Worm (Caenorhabditis elegans) whole organism, L1 larva: ENCODE measurements around the gene set-3.

Experiments used
- C04F5.9 ChIP-seq: sonication (generic microtip); optimal IDR thresholded peaks from 2 replicates; lab custom pipeline; 2016; ENCODE audit warnings: missing genetic modification characterization, missing compliant biosample characterization
- C34B4.2 ChIP-seq: sonication (generic microtip); optimal IDR thresholded peaks from 2 replicates; lab custom pipeline; 2017; ENCODE audit warnings: mild to moderate bottlenecking, missing genetic modification characterization, missing compliant biosample characterization
- F16B12.6 ChIP-seq: fragments of 150-350 bp; optimal IDR thresholded peaks from 2 replicates; lab custom pipeline; 2014; ENCODE audit warnings: missing biosample characterization, missing genetic modification characterization
- Y116A8C.19 ChIP-seq: sonication (generic microtip); optimal IDR thresholded peaks from 2 replicates; lab custom pipeline; 2016; ENCODE audit warnings: missing compliant biosample characterization, missing genetic modification characterization, borderline replicate concordance
- aha-1 ChIP-seq: fragments of 150-350 bp; optimal IDR thresholded peaks from 2 replicates; lab custom pipeline; 2014; ENCODE audit warnings: missing biosample characterization, missing genetic modification characterization
- alr-1 ChIP-seq: fragments of 200-800 bp; sonication (Bioruptor generic); optimal IDR thresholded peaks from 2 replicates; lab custom pipeline; 2018; ENCODE audit warnings: borderline replicate concordance, mild to moderate bottlenecking, missing genetic modification characterization, missing compliant biosample characterization
- ama-1 ChIP-seq: fragments of 150-350 bp; optimal IDR thresholded peaks from 2 replicates; lab custom pipeline; 2014
- blmp-1 ChIP-seq: fragments of 150-350 bp; optimal IDR thresholded peaks from 2 replicates; lab custom pipeline; 2014; ENCODE audit warnings: missing biosample characterization, missing genetic modification characterization
- ceh-8 ChIP-seq: fragments of 200-800 bp; sonication (Bioruptor generic); optimal IDR thresholded peaks from 2 replicates; lab custom pipeline; 2018; ENCODE audit warnings: mild to moderate bottlenecking, missing genetic modification characterization, moderate library complexity, missing compliant biosample characterization
- ceh-88 ChIP-seq: fragments of 200-800 bp; sonication (Bioruptor generic); IDR thresholded peaks from 2 replicates; pipeline ENCODE4 v1.3.6; 2022; ENCODE audit warnings: missing genetic modification characterization, missing compliant biosample characterization
- ceh-90 ChIP-seq: sonication (generic microtip); optimal IDR thresholded peaks from 2 replicates; lab custom pipeline; 2016; ENCODE audit warnings: missing genetic modification characterization, missing compliant biosample characterization
- dpl-1 ChIP-seq, 3 experiments: fragments of 150-350 bp in 2 of 3; sonication (generic microtip) in 1 of 3; optimal IDR thresholded peaks; 2 replicates each; lab custom pipeline; 2014 to 2017; ENCODE audit warnings: missing biosample characterization in 3 of 3, missing genetic modification characterization in 3 of 3, missing genetic modification reagents in 3 of 3
- dsc-1 ChIP-seq: sonication (generic microtip); optimal IDR thresholded peaks from 2 replicates; lab custom pipeline; 2016; ENCODE audit warnings: mild to moderate bottlenecking, missing genetic modification characterization, missing compliant biosample characterization
- efl-1 ChIP-seq, 4 experiments: fragments of 150-350 bp; optimal IDR thresholded peaks in 3 of 4; peaks in 1 of 4; 1 replicate in 1 of 4; 2 replicates in 3 of 4; lab custom pipeline; 2014; ENCODE audit warnings: missing biosample characterization in 2 of 4, missing genetic modification characterization in 2 of 4, missing genetic modification reagents in 2 of 4
- egl-13 ChIP-seq: sonication (generic microtip); optimal IDR thresholded peaks from 2 replicates; lab custom pipeline; 2016; ENCODE audit warnings: missing genotype, missing genetic modification reagents, missing genetic modification characterization, missing compliant biosample characterization
- elt-3 ChIP-seq, 6 experiments: fragments of 150-350 bp in 1 of 6; sonication (generic microtip); optimal IDR thresholded peaks; 2 replicates each; lab custom pipeline; 2017 to 2018; ENCODE audit warnings: missing biosample characterization in 6 of 6, missing genetic modification characterization in 6 of 6, inconsistent platforms in 1 of 6
- fkh-10 ChIP-seq: sonication (generic microtip); optimal IDR thresholded peaks from 2 replicates; lab custom pipeline; 2017; ENCODE audit warnings: missing biosample characterization, missing genetic modification reagents, missing genetic modification characterization
- fkh-4 ChIP-seq: sonication (generic microtip); optimal IDR thresholded peaks from 2 replicates; lab custom pipeline; 2016; ENCODE audit warnings: missing compliant biosample characterization, missing genetic modification characterization, borderline replicate concordance
- fkh-8 ChIP-seq: sonication (generic microtip); optimal IDR thresholded peaks from 2 replicates; lab custom pipeline; 2016; ENCODE audit warnings: mild to moderate bottlenecking, missing genetic modification characterization, missing compliant biosample characterization
- fos-1 ChIP-seq: fragments of 150-350 bp; optimal IDR thresholded peaks from 2 replicates; lab custom pipeline; 2014; ENCODE audit warnings: missing biosample characterization, missing genetic modification characterization
- grh-1 ChIP-seq: fragments of 200-800 bp; sonication (Bioruptor generic); IDR thresholded peaks from 2 replicates; pipeline ENCODE4 v1.3.6; 2022; ENCODE audit warnings: missing genetic modification reagents, missing genetic modification characterization, missing compliant biosample characterization
- hlh-17 ChIP-seq: fragments of 200-800 bp; sonication (Bioruptor generic); optimal IDR thresholded peaks from 2 replicates; lab custom pipeline; 2018; ENCODE audit warnings: missing genetic modification characterization, mild to moderate bottlenecking, missing compliant biosample characterization, moderate library complexity, borderline replicate concordance
- hlh-4 ChIP-seq: sonication (generic microtip); optimal IDR thresholded peaks from 2 replicates; lab custom pipeline; 2016; ENCODE audit warnings: mild to moderate bottlenecking, missing genetic modification characterization, missing compliant biosample characterization
- irx-1 ChIP-seq: sonication (generic microtip); optimal IDR thresholded peaks from 2 replicates; lab custom pipeline; 2016; ENCODE audit warnings: missing genetic modification characterization, missing compliant biosample characterization
- isw-1 ChIP-seq: fragments of 200-800 bp; sonication (Bioruptor generic); IDR thresholded peaks from 2 replicates; pipeline ENCODE4 v1.3.6; 2022; ENCODE audit warnings: missing genetic modification characterization, missing compliant biosample characterization
- jun-1 ChIP-seq: fragments of 150-350 bp; optimal IDR thresholded peaks from 2 replicates; lab custom pipeline; 2014; ENCODE audit warnings: missing biosample characterization, missing genetic modification reagents, missing genetic modification characterization
- lin-13 ChIP-seq: fragments of 150-350 bp; optimal IDR thresholded peaks from 2 replicates; lab custom pipeline; 2014; ENCODE audit warnings: missing biosample characterization, missing genetic modification reagents, missing genetic modification characterization
- lin-14 ChIP-seq: fragments of 200-800 bp; sonication (Bioruptor generic); optimal IDR thresholded peaks from 2 replicates; lab custom pipeline; 2018; ENCODE audit warnings: mild to moderate bottlenecking, missing genetic modification characterization, moderate library complexity, missing compliant biosample characterization
- lin-39 ChIP-seq: fragments of 150-350 bp; optimal IDR thresholded peaks from 2 replicates; lab custom pipeline; 2014; ENCODE audit warnings: missing biosample characterization, missing genetic modification reagents, missing genetic modification characterization
- mdl-1 ChIP-seq, 2 experiments: fragments of 150-350 bp; optimal IDR thresholded peaks; 2 replicates each; lab custom pipeline; 2014 to 2017; ENCODE audit warnings: missing biosample characterization in 2 of 2, missing genetic modification characterization in 2 of 2, inconsistent platforms in 1 of 2
- nhr-12 ChIP-seq: sonication (generic microtip); optimal IDR thresholded peaks from 2 replicates; lab custom pipeline; 2017; ENCODE audit warnings: missing biosample characterization, missing genetic modification characterization
- nhr-20 ChIP-seq: sonication (generic microtip); optimal IDR thresholded peaks from 2 replicates; lab custom pipeline; 2016; ENCODE audit warnings: mild to moderate bottlenecking, missing genetic modification characterization, missing compliant biosample characterization
- nhr-237 ChIP-seq: fragments of 150-350 bp; optimal IDR thresholded peaks from 2 replicates; lab custom pipeline; 2014; ENCODE audit warnings: missing biosample characterization, missing genetic modification characterization
- nhr-71 ChIP-seq: sonication (generic microtip); optimal IDR thresholded peaks from 2 replicates; lab custom pipeline; 2016; ENCODE audit warnings: mild to moderate bottlenecking, missing genetic modification characterization, moderate library complexity, missing compliant biosample characterization
- nhr-76 ChIP-seq: sonication (generic microtip); optimal IDR thresholded peaks from 2 replicates; lab custom pipeline; 2017; ENCODE audit warnings: missing biosample characterization, missing genetic modification characterization
- nhr-77 ChIP-seq: fragments of 150-350 bp; optimal IDR thresholded peaks from 2 replicates; lab custom pipeline; 2014; ENCODE audit warnings: missing biosample characterization, missing genetic modification characterization
- nhr-84 ChIP-seq: sonication (generic microtip); optimal IDR thresholded peaks from 2 replicates; lab custom pipeline; 2017; ENCODE audit warnings: missing biosample characterization, missing genetic modification characterization
- pag-3 ChIP-seq: sonication (generic microtip); optimal IDR thresholded peaks from 2 replicates; lab custom pipeline; 2017; ENCODE audit warnings: missing genetic modification characterization, mild to moderate bottlenecking, missing compliant biosample characterization, antibody characterized with exemption, borderline replicate concordance; ENCODE audit not compliant: insufficient read depth
- rnt-1 ChIP-seq: sonication (generic microtip); optimal IDR thresholded peaks from 2 replicates; lab custom pipeline; 2016; ENCODE audit warnings: mild to moderate bottlenecking, missing genetic modification characterization, moderate library complexity, missing compliant biosample characterization
- skn-1 ChIP-seq: fragments of 150-350 bp; optimal IDR thresholded peaks from 2 replicates; lab custom pipeline; 2014; ENCODE audit warnings: missing biosample characterization, missing genetic modification characterization
- snpc-4 ChIP-seq: fragments of 150-350 bp; optimal IDR thresholded peaks from 2 replicates; lab custom pipeline; 2014; ENCODE audit warnings: missing biosample characterization, missing genetic modification characterization
- tbx-2 ChIP-seq: sonication (generic microtip); optimal IDR thresholded peaks from 2 replicates; lab custom pipeline; 2016; ENCODE audit warnings: missing genetic modification characterization, missing compliant biosample characterization
- unc-130 ChIP-seq: fragments of 150-350 bp; optimal IDR thresholded peaks from 2 replicates; lab custom pipeline; 2017; ENCODE audit warnings: missing biosample characterization, missing genetic modification characterization, inconsistent platforms
- unc-62 ChIP-seq: fragments of 150-350 bp; optimal IDR thresholded peaks from 2 replicates; lab custom pipeline; 2014; ENCODE audit warnings: missing biosample characterization, missing genetic modification reagents, missing genetic modification characterization

The set-3 gene

DNA sequence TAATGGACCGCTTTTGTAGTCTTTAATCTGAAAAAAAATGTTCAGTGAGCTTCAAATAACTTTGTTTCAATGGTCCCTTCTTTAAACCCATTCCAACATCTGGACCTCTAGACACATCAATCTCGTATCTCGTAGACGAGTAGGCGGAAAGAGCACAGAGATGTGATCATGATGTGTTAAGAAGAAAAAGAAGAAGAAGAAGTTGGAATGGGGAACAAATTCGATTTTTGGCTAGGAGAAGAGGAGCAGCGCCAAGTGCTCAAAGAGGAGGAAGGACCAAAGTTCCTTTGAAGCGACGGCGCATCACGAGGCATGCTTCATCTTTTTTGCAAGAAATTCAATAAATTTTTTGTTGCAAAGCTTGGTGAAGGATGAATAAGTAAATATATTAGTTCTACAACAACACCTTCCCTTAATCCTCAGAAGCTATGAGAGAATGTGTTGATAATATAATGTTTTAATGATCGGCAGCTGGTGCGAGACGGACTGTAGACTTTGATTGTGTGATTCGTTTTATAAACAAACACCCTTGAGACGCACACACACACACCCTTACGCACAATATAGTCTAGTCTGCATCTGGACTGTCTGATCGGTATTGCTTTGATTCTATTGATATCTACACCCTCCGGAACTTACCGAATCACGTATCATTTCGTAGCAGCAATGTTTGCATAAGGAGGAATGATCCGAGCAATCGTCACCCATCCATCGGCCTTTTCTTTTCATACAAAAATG lies 29.7 kb downstream of the set-3 start (continued):
- no peak for TF ChIP-seq Y116A8C.19 (tag; lab: Kevin White, UChicago)
- TF ChIP-seq fkh-10 (GFP tag; lab: Kevin White, UChicago), result peak; percentile 93
- TF ChIP-seq rnt-1, result peak; percentile 42
- no peak for TF ChIP-seq ceh-90 (tag; lab: Kevin White, UChicago)
- no peak for TF ChIP-seq fkh-4 (tag; lab: Kevin White, UChicago)
- no peak for TF ChIP-seq pag-3
- TF ChIP-seq nhr-84, result no peak
- TF ChIP-seq hlh-4 (tag; lab: Kevin White, UChicago), result no peak
- no peak for TF ChIP-seq grh-1 (GFP tag; lab: Robert Waterston, UW)
- no peak for TF ChIP-seq hlh-17
- TF ChIP-seq elt-3 (tag; optimal IDR thresholded peaks at IDR 0.05; lab: Kevin White, UChicago), result peak in 1 of 6 experiments; percentile 10
- TF ChIP-seq nhr-77 (tag; lab: Kevin White, UChicago), result no peak
- TF ChIP-seq nhr-237 (tag; lab: Kevin White, UChicago), result no peak
- TF ChIP-seq C04F5.9 (tag; lab: Kevin White, UChicago), result no peak
- no peak for TF ChIP-seq C34B4.2
- peak; percentile 49 for TF ChIP-seq nhr-20 (tag; lab: Kevin White, UChicago)
- no peak for TF ChIP-seq unc-62 (GFP tag; lab: Kevin White, UChicago)
- TF ChIP-seq unc-130 (tag; lab: Kevin White, UChicago), result no peak
- TF ChIP-seq skn-1 (tag; lab: Kevin White, UChicago), result no peak
- TF ChIP-seq F16B12.6 (tag; lab: Kevin White, UChicago), result no peak
- no peak for TF ChIP-seq tbx-2
- no peak for TF ChIP-seq blmp-1 (tag; lab: Kevin White, UChicago)
- TF ChIP-seq snpc-4 (tag; lab: Kevin White, UChicago), result no peak
- TF ChIP-seq nhr-12 (tag; lab: Kevin White, UChicago), result no peak
- TF ChIP-seq fos-1 (tag; lab: Kevin White, UChicago), result no peak
- TF ChIP-seq lin-13 (GFP tag; lab: Kevin White, UChicago), result no peak
- no peak for TF ChIP-seq mdl-1 (tag; optimal IDR thresholded peaks at IDR 0.05; lab: Kevin White, UChicago)
- no peak for TF ChIP-seq efl-1 (optimal IDR thresholded peaks at IDR 0.05; lab: Kevin White, UChicago)
- TF ChIP-seq efl-1 (GFP tag; optimal IDR thresholded peaks at IDR 0.05 in 1 of 2; lab: Kevin White, UChicago), result no peak
- TF ChIP-seq aha-1, result no peak
- TF ChIP-seq dpl-1 (GFP tag; optimal IDR thresholded peaks at IDR 0.05; lab: Kevin White, UChicago), result no peak
- no peak for TF ChIP-seq lin-39 (tag; lab: Kevin White, UChicago)
- TF ChIP-seq nhr-76, result no peak
- no peak for TF ChIP-seq ceh-88 (GFP tag; lab: Robert Waterston, UW)
- no peak for TF ChIP-seq irx-1

ce11 chrIII:9663943-9664342 lies 30.4 kb downstream of the set-3 start:
- TF ChIP-seq nhr-71 (peak; percentile 51), unc-62 (GFP tag; lab: Kevin White, UChicago) (no peak), alr-1 (tag; lab: Kevin White, UChicago) (no peak), isw-1 (no peak), ceh-8 (GFP tag; lab: Kevin White, UChicago) (peak; percentile 12), fkh-8 (tag; lab: Kevin White, UChicago) (peak; percentile 72), ama-1 (no peak), hlh-4 (tag; lab: Kevin White, UChicago) (no peak), dsc-1 (no peak), egl-13 (tag; lab: Kevin White, UChicago) (peak; percentile 15), lin-14 (GFP tag; lab: Kevin White, UChicago) (peak; percentile 4), jun-1 (tag; lab: Kevin White, UChicago) (peak; percentile 6)
